Worm (Caenorhabditis elegans) whole organism, young adult: ENCODE results near the gene C25E10.5.

Source experiments
- B0336.3 ChIP-seq: fragments of 200-800 bp; sonication (Bioruptor generic); IDR thresholded peaks from 2 replicates; pipeline ENCODE4 v1.3.6; 2022; ENCODE audit warnings: missing genetic modification characterization, missing compliant biosample characterization
- C06A6.2 ChIP-seq: fragments of 200-800 bp; sonication (Bioruptor generic); conservative IDR thresholded peaks from 2 replicates; pipeline ENCODE4 v1.3.6; 2022; ENCODE audit warnings: missing genetic modification characterization, missing compliant biosample characterization
- F33H1.4 ChIP-seq: fragments of 200-800 bp; sonication (Bioruptor generic); IDR thresholded peaks from 2 replicates; pipeline ENCODE4 v1.3.6; 2022; ENCODE audit warnings: missing genetic modification reagents, missing genetic modification characterization, missing compliant biosample characterization
- T07F8.4 ChIP-seq: sonication (generic microtip); optimal IDR thresholded peaks from 2 replicates; lab custom pipeline; 2016; ENCODE audit warnings: mild to moderate bottlenecking, missing genetic modification characterization, moderate library complexity, missing compliant biosample characterization
- T26A5.8 ChIP-seq: sonication (generic microtip); optimal IDR thresholded peaks from 2 replicates; lab custom pipeline; 2016; ENCODE audit warnings: missing genetic modification characterization, missing compliant biosample characterization
- Y53F4B.3 ChIP-seq: fragments of 200-800 bp; sonication (Bioruptor generic); IDR thresholded peaks from 2 replicates; pipeline ENCODE4 v1.3.6; 2022; ENCODE audit warnings: missing genetic modification reagents, missing genetic modification characterization, missing compliant biosample characterization
- aptf-3 ChIP-seq: fragments of 200-800 bp; sonication (Bioruptor generic); IDR thresholded peaks from 2 replicates; pipeline ENCODE4 v1.3.6; 2022; ENCODE audit warnings: missing genetic modification characterization, missing compliant biosample characterization
- attf-3 ChIP-seq: fragments of 200-800 bp; sonication (Bioruptor generic); conservative IDR thresholded peaks from 2 replicates; pipeline ENCODE4 v1.3.6; 2022; ENCODE audit warnings: missing genetic modification reagents, missing genetic modification characterization, missing compliant biosample characterization
- bed-2 ChIP-seq: fragments of 200-800 bp; sonication (Bioruptor generic); IDR thresholded peaks from 2 replicates; pipeline ENCODE4 v1.3.6; 2022; ENCODE audit warnings: missing genetic modification reagents, missing genetic modification characterization, missing compliant biosample characterization
- ccch-3 ChIP-seq: fragments of 200-800 bp; sonication (Bioruptor generic); optimal IDR thresholded peaks from 2 replicates; lab custom pipeline; 2018; ENCODE audit warnings: mild to moderate bottlenecking, missing genetic modification characterization, missing compliant biosample characterization
- cebp-1 ChIP-seq, 2 experiments: fragments of 200-800 bp in 1 of 2; sonication (Bioruptor generic) in 1 of 2; sonication (generic microtip) in 1 of 2; IDR thresholded peaks in 1 of 2; optimal IDR thresholded peaks in 1 of 2; 2 replicates each; pipeline versions ENCODE4 v1.3.6 to Lab custom; 2017 to 2022; ENCODE audit warnings: missing compliant biosample characterization in 2 of 2, missing genetic modification characterization in 2 of 2, mild to moderate bottlenecking in 1 of 2, missing genetic modification reagents in 1 of 2, moderate library complexity in 1 of 2
- ceh-79 ChIP-seq: sonication (generic microtip); optimal IDR thresholded peaks from 2 replicates; lab custom pipeline; 2017; ENCODE audit warnings: mild to moderate bottlenecking, missing genetic modification characterization, missing compliant biosample characterization
- dox-1 ChIP-seq: fragments of 200-800 bp; sonication (Bioruptor generic); IDR thresholded peaks from 2 replicates; pipeline ENCODE4 v1.3.6; 2022; ENCODE audit warnings: missing genetic modification reagents, missing genetic modification characterization, missing compliant biosample characterization
- dpff-1 ChIP-seq: sonication (generic microtip); optimal IDR thresholded peaks from 2 replicates; lab custom pipeline; 2017; ENCODE audit warnings: mild to moderate bottlenecking, missing genetic modification characterization, missing compliant biosample characterization
- efl-1 ChIP-seq: fragments of 150-350 bp; optimal IDR thresholded peaks from 2 replicates; lab custom pipeline; 2014; ENCODE audit warnings: missing biosample characterization, missing genetic modification reagents, missing genetic modification characterization
- egrh-3 ChIP-seq: fragments of 200-800 bp; sonication (Bioruptor generic); IDR thresholded peaks from 2 replicates; pipeline ENCODE4 v1.3.6; 2022; ENCODE audit warnings: missing genetic modification reagents, missing genetic modification characterization, missing compliant biosample characterization
- gei-17 ChIP-seq: fragments of 200-800 bp; sonication (Bioruptor generic); optimal IDR thresholded peaks from 2 replicates; lab custom pipeline; 2018; ENCODE audit warnings: mild to moderate bottlenecking, missing genetic modification characterization, missing compliant biosample characterization
- him-1 ChIP-seq: sonication (generic microtip); optimal IDR thresholded peaks from 2 replicates; lab custom pipeline; 2016; ENCODE audit warnings: missing genotype, missing genetic modification reagents, missing genetic modification characterization, missing compliant biosample characterization
- hlh-26 ChIP-seq: fragments of 200-800 bp; sonication (Bioruptor generic); conservative IDR thresholded peaks from 2 replicates; pipeline ENCODE4 v1.3.6; 2022; ENCODE audit warnings: missing genetic modification reagents, missing genetic modification characterization, missing compliant biosample characterization
- hmg-1.2 ChIP-seq: fragments of 200-800 bp; sonication (Bioruptor generic); IDR thresholded peaks from 2 replicates; pipeline ENCODE4 v1.3.6; 2022; ENCODE audit warnings: missing genetic modification reagents, missing genetic modification characterization, missing compliant biosample characterization
- hsf-1 ChIP-seq: fragments of 200-800 bp; sonication (Bioruptor generic); IDR thresholded peaks from 2 replicates; pipeline ENCODE4 v1.3.6; 2022; ENCODE audit warnings: missing genetic modification reagents, missing genetic modification characterization, missing compliant biosample characterization
- lin-26 ChIP-seq: fragments of 200-800 bp; sonication (Bioruptor generic); IDR thresholded peaks from 2 replicates; pipeline ENCODE4 v1.3.6; 2022; ENCODE audit warnings: missing genetic modification reagents, missing genetic modification characterization, missing compliant biosample characterization
- lin-35 ChIP-seq, 3 experiments: fragments of 150-350 bp in 2 of 3; sonication (generic microtip) in 1 of 3; optimal IDR thresholded peaks; 2 replicates each; lab custom pipeline; 2014 to 2018; ENCODE audit warnings: missing biosample characterization in 3 of 3, missing genetic modification characterization in 3 of 3, missing genetic modification reagents in 3 of 3
- lsl-1 ChIP-seq: fragments of 200-800 bp; sonication (Bioruptor generic); optimal IDR thresholded peaks from 2 replicates; lab custom pipeline; 2018; ENCODE audit warnings: mild to moderate bottlenecking, missing genetic modification characterization, moderate library complexity, missing compliant biosample characterization
- madf-10 ChIP-seq: sonication (generic microtip); optimal IDR thresholded peaks from 2 replicates; lab custom pipeline; 2016; ENCODE audit warnings: mild to moderate bottlenecking, missing genetic modification characterization, missing compliant biosample characterization
- madf-8 ChIP-seq: fragments of 200-800 bp; sonication (Bioruptor generic); conservative IDR thresholded peaks from 2 replicates; pipeline ENCODE4 v1.3.6; 2022; ENCODE audit warnings: missing genetic modification reagents, missing genetic modification characterization, missing compliant biosample characterization
- mes-4 ChIP-seq: sonication (generic microtip); optimal IDR thresholded peaks from 2 replicates; lab custom pipeline; 2016; ENCODE audit warnings: missing genotype, missing genetic modification characterization, missing compliant biosample characterization
- mxl-1 ChIP-seq: sonication (generic microtip); optimal IDR thresholded peaks from 2 replicates; lab custom pipeline; 2016; ENCODE audit warnings: missing genetic modification characterization, missing compliant biosample characterization
- nfyb-1 ChIP-seq: fragments of 200-800 bp; sonication (Bioruptor generic); IDR thresholded peaks from 2 replicates; pipeline ENCODE4 v1.3.6; 2022; ENCODE audit warnings: missing genetic modification reagents, missing genetic modification characterization, missing compliant biosample characterization
- nhr-120 ChIP-seq: fragments of 200-800 bp; sonication (Bioruptor generic); IDR thresholded peaks from 2 replicates; pipeline ENCODE4 v1.3.6; 2022; ENCODE audit warnings: missing genetic modification characterization, missing compliant biosample characterization
- nhr-27 ChIP-seq: fragments of 200-800 bp; sonication (Bioruptor generic); optimal IDR thresholded peaks from 2 replicates; lab custom pipeline; 2018; ENCODE audit warnings: mild to moderate bottlenecking, missing genetic modification characterization, moderate library complexity, missing compliant biosample characterization
- pha-4 ChIP-seq: fragments of 150-350 bp; sonication (generic microtip); optimal IDR thresholded peaks from 2 replicates; lab custom pipeline; 2014; ENCODE audit warnings: missing biosample characterization, missing genetic modification reagents, missing genetic modification characterization
- rpc-1 ChIP-seq, 2 experiments: fragments of 150-350 bp in 1 of 2; sonication (generic microtip) in 1 of 2; optimal IDR thresholded peaks; 2 replicates each; lab custom pipeline; 2014 to 2018; ENCODE audit warnings: missing biosample characterization in 1 of 2, missing genetic modification characterization in 1 of 2, missing genetic modification reagents in 1 of 2, missing genotype in 1 of 2
- sea-2 ChIP-seq: fragments of 200-800 bp; sonication (Bioruptor generic); IDR thresholded peaks from 2 replicates; pipeline ENCODE4 v1.3.6; 2022; ENCODE audit warnings: missing genetic modification characterization, missing compliant biosample characterization
- snpc-1.1 ChIP-seq: sonication (generic microtip); optimal IDR thresholded peaks from 2 replicates; lab custom pipeline; 2017; ENCODE audit warnings: missing genetic modification characterization, mild to moderate bottlenecking, missing compliant biosample characterization, antibody characterized with exemption, moderate library complexity, missing genotype, missing genetic modification reagents; ENCODE audit not compliant: insufficient read depth
- snpc-4 ChIP-seq, 5 experiments: fragments of 150-350 bp in 1 of 5; sonication (generic microtip) in 4 of 5; optimal IDR thresholded peaks; 2 replicates each; lab custom pipeline; 2014 to 2018; ENCODE audit warnings: missing genetic modification characterization in 5 of 5, missing biosample characterization in 3 of 5, antibody characterized with exemption in 2 of 5, mild to moderate bottlenecking in 2 of 5, missing compliant biosample characterization in 2 of 5, missing genotype in 2 of 5, moderate library complexity in 2 of 5, missing genetic modification reagents in 1 of 5
- sptf-2 ChIP-seq: fragments of 200-800 bp; sonication (Bioruptor generic); optimal IDR thresholded peaks from 2 replicates; lab custom pipeline; 2018; ENCODE audit warnings: mild to moderate bottlenecking, missing genetic modification characterization, missing compliant biosample characterization
- tlf-1 ChIP-seq: fragments of 200-800 bp; sonication (Bioruptor generic); optimal IDR thresholded peaks from 2 replicates; lab custom pipeline; 2018; ENCODE audit warnings: mild to moderate bottlenecking, missing genetic modification characterization, missing compliant biosample characterization
- zfh-2 ChIP-seq: fragments of 200-800 bp; sonication (Bioruptor generic); conservative IDR thresholded peaks from 2 replicates; pipeline ENCODE4 v1.3.6; 2022; ENCODE audit warnings: missing genetic modification reagents, missing genetic modification characterization, missing compliant biosample characterization
- ztf-26 ChIP-seq: sonication (generic microtip); optimal IDR thresholded peaks from 2 replicates; lab custom pipeline; 2017; ENCODE audit warnings: missing genetic modification characterization, missing compliant biosample characterization
- ztf-3 ChIP-seq: fragments of 200-800 bp; sonication (Bioruptor generic); optimal IDR thresholded peaks from 2 replicates; lab custom pipeline; 2018; ENCODE audit warnings: mild to moderate bottlenecking, missing genetic modification characterization, missing compliant biosample characterization

C25E10.5 gene

DNA sequence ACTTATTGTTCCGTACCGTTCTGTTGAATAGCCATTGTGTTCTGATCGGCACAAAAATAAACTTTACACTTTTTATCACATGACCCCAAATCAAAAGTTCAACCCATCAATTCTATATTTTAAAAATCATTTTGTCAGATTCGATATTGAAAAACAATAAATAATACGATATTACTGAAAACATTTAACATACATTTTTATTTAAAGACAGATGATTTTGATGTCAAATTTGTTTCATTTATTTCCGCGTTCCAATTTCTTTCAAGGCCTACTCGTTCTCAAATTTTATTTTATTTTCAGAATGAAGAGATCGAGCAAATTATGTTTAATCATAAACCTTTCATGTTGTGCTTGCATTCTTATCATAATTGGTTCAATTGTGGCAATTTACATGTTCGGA lies 35.5 kb upstream of the C25E10.5 start, which contains the start of gene F59E11.5:
TSS of gene F59E11.5 (plus strand) at position 301 of the 400 bp plus-strand sequence.
- TF ChIP-seq nfyb-1 = no peak
- no peak for TF ChIP-seq snpc-1.1
- TF ChIP-seq zfh-2 = no peak
- TF ChIP-seq ccch-3 (GFP tag; lab: Kevin White, UChicago) = no peak
- no peak for TF ChIP-seq sptf-2
- TF ChIP-seq nhr-120 (GFP tag; lab: Robert Waterston, UW) = no peak
- no peak for TF ChIP-seq hmg-1.2 (GFP tag; lab: Robert Waterston, UW)
- TF ChIP-seq dox-1 = no peak
- no peak for TF ChIP-seq him-1 (tag; lab: Kevin White, UChicago)
- no peak for TF ChIP-seq sea-2 (GFP tag; lab: Robert Waterston, UW)

DNA sequence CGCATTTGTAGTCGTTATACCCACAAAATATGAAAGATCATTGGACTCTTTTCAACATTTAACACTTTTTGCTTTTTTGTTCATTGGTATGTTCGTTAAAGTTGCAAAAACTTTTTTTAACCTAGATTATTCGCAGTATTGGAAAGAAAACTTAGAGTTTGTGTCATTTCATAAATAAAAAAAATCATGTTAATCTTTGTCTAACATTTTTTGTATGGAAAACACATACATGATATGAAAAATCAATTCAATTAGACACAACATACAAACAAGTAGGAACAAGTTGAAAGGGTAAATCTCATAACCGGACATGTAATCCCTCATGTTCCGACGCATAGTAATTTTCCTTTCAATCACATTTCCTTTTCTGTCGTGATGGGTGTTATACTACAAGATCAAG lies 29.2 kb upstream of the C25E10.5 start, which contains the start of gene F59E11.2:
TSS of gene F59E11.2 (plus strand) at position 301 of the 400 bp plus-strand sequence.
- no peak for TF ChIP-seq nfyb-1
- no peak for TF ChIP-seq T07F8.4 (tag; lab: Kevin White, UChicago)
- no peak for TF ChIP-seq snpc-4 (GFP tag; optimal IDR thresholded peaks at IDR 0.05; lab: Kevin White, UChicago)
- TF ChIP-seq snpc-4 (tag; optimal IDR thresholded peaks at IDR 0.05; lab: Kevin White, UChicago) = no peak
- TF ChIP-seq dpff-1 (tag; lab: Kevin White, UChicago) = no peak
- no peak for TF ChIP-seq ztf-26 (tag; lab: Kevin White, UChicago)
- TF ChIP-seq hlh-26 = no peak
- no peak for TF ChIP-seq mxl-1 (tag; lab: Kevin White, UChicago)
- TF ChIP-seq ztf-3 (GFP tag; lab: Kevin White, UChicago) = no peak
- no peak for TF ChIP-seq attf-3
- no peak for TF ChIP-seq madf-8
- TF ChIP-seq C06A6.2 (GFP tag; lab: Robert Waterston, UW) = no peak
- TF ChIP-seq lin-35 (GFP tag; optimal IDR thresholded peaks at IDR 0.05; lab: Kevin White, UChicago) = no peak
- TF ChIP-seq T26A5.8 (tag; lab: Kevin White, UChicago) = no peak
- no peak for TF ChIP-seq tlf-1
- TF ChIP-seq pha-4 (tag; lab: Kevin White, UChicago) = no peak
- no peak for TF ChIP-seq ceh-79
- TF ChIP-seq aptf-3 (GFP tag; lab: Robert Waterston, UW) = no peak
- no peak for TF ChIP-seq rpc-1 (optimal IDR thresholded peaks at IDR 0.05; lab: Kevin White, UChicago)
- no peak for TF ChIP-seq rpc-1 (tag; optimal IDR thresholded peaks at IDR 0.05; lab: Kevin White, UChicago)
- TF ChIP-seq F33H1.4 (GFP tag; lab: Robert Waterston, UW) = no peak

DNA sequence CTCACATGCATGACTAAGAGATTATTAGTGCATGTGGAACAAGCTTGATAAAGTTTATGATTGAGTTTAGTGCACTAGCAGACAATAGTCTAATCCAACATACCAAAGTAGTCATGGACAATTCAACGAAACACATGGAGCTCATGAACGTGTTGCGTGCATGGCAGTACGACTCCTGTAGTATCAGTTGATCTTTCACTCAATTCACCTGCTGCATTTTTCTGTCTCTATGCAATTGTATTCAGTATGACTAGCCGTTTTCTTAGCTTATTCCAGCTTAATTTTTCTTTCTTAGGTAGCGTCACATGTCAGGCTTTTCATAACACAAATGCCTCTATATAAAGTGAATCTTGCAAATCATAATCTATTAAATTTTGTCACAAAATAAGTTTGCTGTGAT lies 27.1 kb upstream of the C25E10.5 start, which contains the start of gene srx-1:
TSS of gene srx-1 (plus strand) at position 382 of the 400 bp plus-strand sequence.
- TF ChIP-seq dpff-1 (tag; lab: Kevin White, UChicago) (no peak), zfh-2 (no peak), egrh-3 (GFP tag; lab: Robert Waterston, UW) (no peak), hsf-1 (GFP tag; lab: Robert Waterston, UW) (no peak), gei-17 (GFP tag; lab: Kevin White, UChicago) (no peak), lsl-1 (GFP tag; lab: Kevin White, UChicago) (no peak), mxl-1 (tag; lab: Kevin White, UChicago) (no peak), hlh-26 (no peak), B0336.3 (no peak), lin-26 (no peak), nhr-27 (tag; lab: Kevin White, UChicago) (no peak), snpc-4 (GFP tag; optimal IDR thresholded peaks at IDR 0.05; lab: Kevin White, UChicago) (no peak), snpc-4 (tag; optimal IDR thresholded peaks at IDR 0.05; lab: Kevin White, UChicago) (no peak), dox-1 (no peak), madf-10 (tag; lab: Kevin White, UChicago) (no peak), T07F8.4 (tag; lab: Kevin White, UChicago) (no peak), bed-2 (GFP tag; lab: Robert Waterston, UW) (no peak), Y53F4B.3 (no peak), cebp-1 (GFP tag; IDR thresholded peaks at IDR 0.05; lab: Robert Waterston, UW) (no peak), cebp-1 (tag; optimal IDR thresholded peaks at IDR 0.05; lab: Kevin White, UChicago) (no peak), mes-4 (tag; lab: Kevin White, UChicago) (no peak), efl-1 (no peak)
